Fruit fly (Drosophila melanogaster) Kc167 (cell line): Measurements from ENCODE around the gene CG9519.

Experiments
- Myc ChIP-seq: fragments of >200 bp; optimal IDR thresholded peaks from 2 replicates; lab custom pipeline; 2017; ENCODE audit warnings: missing external identifiers
- Sin3A ChIP-seq: fragments of >200 bp; optimal IDR thresholded peaks from 2 replicates; lab custom pipeline; 2018; ENCODE audit warnings: missing external identifiers
- h ChIP-seq: fragments of >200 bp; optimal IDR thresholded peaks from 3 replicates; lab custom pipeline; 2018; ENCODE audit warnings: missing external identifiers
- insv ChIP-seq: fragments of >200 bp; optimal IDR thresholded peaks from 3 replicates; lab custom pipeline; 2018; ENCODE audit warnings: missing external identifiers
- psq ChIP-seq: fragments of >200 bp; optimal IDR thresholded peaks from 2 replicates; lab custom pipeline; 2017; ENCODE audit warnings: missing external identifiers
- ttk ChIP-seq: sonication (Bioruptor generic); optimal IDR thresholded peaks from 2 replicates; lab custom pipeline; 2017; ENCODE audit warnings: missing external identifiers

CG9519 gene

DNA sequence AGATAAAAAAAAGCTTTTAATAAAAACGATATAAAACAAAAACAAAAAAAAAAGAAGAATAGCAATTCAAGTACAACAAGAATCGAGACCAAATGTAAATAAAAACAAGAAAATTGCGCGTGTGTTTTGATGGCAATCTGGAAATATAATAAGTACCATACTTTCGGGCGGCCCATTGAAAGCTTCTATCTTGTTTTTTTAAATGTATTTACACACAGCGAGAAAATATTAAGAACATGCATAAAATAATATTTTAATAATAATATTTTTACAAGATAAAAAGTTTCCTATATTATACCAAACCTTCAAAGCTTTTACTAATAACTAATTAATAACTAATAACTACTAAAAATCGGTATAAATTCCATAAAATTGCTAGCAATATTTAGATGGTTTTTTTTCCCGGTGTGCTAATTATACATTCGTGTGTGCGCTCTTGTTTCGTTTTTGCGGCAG is 15.7 kb downstream of the CG9519 start:
- TF ChIP-seq Sin3A (lab: Kevin White, UChicago) (no peak), psq (lab: Kevin White, UChicago) (no peak), ttk (lab: Kevin White, UChicago) (no peak), Myc (lab: Kevin White, UChicago) (no peak), h (no peak), insv (lab: Kevin White, UChicago) (no peak)

DNA sequence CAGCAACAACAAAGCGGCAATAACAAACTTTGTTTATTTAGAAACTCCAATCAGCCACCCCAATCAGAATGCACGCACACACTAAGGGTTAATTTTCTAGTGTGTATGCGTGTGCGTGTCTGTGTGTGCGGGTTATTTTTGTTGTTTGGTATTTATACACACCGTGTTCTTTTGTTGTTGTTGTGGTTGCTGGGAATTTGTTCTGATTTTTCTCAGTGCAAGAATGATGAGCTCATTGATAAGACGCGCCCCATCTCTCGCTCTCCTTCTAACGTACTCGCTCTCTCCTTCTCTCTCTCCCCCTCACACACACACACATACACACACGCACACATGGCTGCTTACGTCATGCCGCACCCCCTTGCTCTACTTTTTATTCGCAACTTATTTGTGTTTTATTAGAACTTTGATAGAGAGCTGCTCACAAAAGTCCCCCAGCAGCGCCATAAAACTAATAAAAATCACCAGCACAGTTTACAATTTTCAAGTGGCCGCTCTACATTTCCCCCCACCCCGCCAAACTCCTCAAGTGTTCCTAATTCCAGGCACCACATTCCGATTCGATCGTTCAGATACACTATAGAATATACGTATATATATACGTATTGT is 16.3 kb downstream of the CG9519 start:
- TF ChIP-seq psq (lab: Kevin White, UChicago) (no peak), ttk (lab: Kevin White, UChicago) (no peak), Sin3A (lab: Kevin White, UChicago) (no peak), insv (lab: Kevin White, UChicago) (no peak), h (no peak), Myc (lab: Kevin White, UChicago) (no peak)

DNA sequence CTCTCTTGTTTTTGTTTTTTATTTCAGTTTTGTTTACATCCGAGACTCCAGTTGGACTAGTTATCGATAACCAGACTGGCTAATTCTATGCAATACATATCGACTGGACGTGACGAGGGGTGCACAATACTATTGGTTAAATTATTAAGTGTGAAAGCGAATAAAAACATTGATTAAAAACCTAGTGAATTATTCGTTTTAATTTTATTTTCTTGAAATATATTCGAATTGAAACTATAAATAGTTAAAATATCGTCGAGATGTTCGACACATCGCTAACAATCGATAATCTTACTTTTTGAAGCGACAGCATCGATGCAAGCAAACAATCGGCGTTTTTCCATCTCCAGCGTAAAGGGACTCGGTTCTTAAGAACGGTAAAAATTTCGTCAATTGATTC is 17.1 kb downstream of the CG9519 start, which contains the start of the genes CG32590 and Flo2:
CG32590 (minus strand) TSS at position 60 of the 400 bp plus-strand sequence.
Flo2 (plus strand) TSS at position 330 of the 400 bp plus-strand sequence.
- no peak for TF ChIP-seq Myc (lab: Kevin White, UChicago)
- TF ChIP-seq ttk (lab: Kevin White, UChicago): no peak
- no peak for TF ChIP-seq Sin3A (lab: Kevin White, UChicago)
- TF ChIP-seq psq (lab: Kevin White, UChicago): no peak
- no peak for TF ChIP-seq insv (lab: Kevin White, UChicago)
- no peak for TF ChIP-seq h

DNA sequence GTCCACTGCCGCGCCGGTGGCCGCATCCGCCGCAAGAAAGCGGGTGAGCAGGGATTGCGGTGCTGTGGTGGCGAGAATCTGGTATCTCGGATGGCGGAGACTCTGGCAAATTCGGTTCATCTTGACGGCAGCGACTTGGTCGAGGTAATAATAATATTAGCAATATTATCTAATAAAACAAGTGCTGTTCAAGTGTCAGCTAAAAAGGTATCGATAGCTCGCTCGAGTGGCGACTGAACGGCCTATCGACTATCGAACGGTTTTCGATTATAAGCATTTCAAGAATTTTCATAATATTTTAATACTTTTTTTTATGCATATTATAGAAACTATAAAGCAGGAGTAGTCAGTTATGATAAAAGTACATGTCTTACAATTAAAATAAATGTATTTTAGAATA is 18.2 kb downstream of the CG9519 start, which contains the start of gene Grx5:
Grx5 (minus strand) TSS at position 216 of the 400 bp plus-strand sequence.
- TF ChIP-seq psq (lab: Kevin White, UChicago) (no peak), Sin3A (lab: Kevin White, UChicago) (no peak), h (no peak), ttk (lab: Kevin White, UChicago) (no peak), Myc (lab: Kevin White, UChicago) (no peak), insv (lab: Kevin White, UChicago) (no peak)

DNA sequence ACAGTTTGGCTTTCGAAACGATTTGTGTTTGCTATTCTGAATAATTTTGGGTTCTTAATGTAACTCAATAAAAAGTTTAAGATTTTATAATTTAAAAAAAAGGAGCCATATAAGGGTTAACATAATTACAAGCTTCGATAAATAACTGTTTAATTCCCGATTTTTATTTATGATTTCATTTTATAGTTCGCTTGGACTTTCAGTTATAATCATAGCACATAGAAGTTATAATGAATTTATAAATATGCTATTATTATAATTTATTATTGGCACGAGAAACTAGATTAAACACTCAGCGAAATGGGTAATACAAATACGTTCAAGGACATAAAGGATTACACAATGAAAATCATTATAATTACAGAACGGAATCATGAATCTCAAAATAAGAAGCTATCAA is 19.7 kb downstream of the CG9519 start, which contains the start of gene CG14410:
CG14410 (plus strand) TSS at position 301 of the 400 bp plus-strand sequence.
- TF ChIP-seq ttk (lab: Kevin White, UChicago) (no peak), Sin3A (lab: Kevin White, UChicago) (no peak), Myc (lab: Kevin White, UChicago) (no peak), insv (lab: Kevin White, UChicago) (no peak), h (no peak), psq (lab: Kevin White, UChicago) (no peak)

DNA sequence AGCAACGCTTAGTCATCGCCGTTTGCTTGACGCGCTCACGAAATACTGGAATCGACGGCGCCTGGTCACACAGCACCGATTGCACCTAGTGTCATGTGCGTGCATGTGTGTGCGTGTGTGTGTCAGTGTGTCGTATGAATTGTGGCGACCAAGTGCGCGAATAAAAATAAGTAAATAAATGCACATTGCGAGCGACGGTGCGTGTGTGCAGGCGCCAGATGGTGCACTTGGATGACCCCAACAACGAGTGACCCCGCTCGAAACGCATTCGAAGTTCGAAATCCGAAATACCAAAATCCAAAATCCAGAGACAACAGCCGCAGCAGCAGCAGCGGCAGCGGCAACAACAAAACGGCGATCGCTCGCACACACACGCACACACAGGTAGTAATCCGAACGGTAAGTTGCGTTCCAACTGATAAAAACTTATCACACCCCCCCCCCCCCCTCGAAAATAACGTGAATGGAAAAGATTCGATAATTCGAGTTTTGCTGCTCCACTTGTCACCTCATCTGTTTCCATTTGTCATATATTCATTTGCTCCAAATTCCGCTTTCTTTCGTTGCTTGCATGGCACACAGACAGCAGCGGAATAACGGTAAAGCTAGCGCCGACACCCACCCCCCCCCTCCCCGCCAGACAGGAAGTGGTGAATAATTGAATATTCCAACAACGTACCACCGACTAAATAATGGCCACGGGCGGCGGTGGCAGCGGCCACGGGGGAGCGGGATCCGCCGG is 23.4 kb downstream of the CG9519 start, which contains the start of gene CG14411:
CG14411 (plus strand) TSS at position 86 of the 742 bp plus-strand sequence.
- no peak for TF ChIP-seq Sin3A (lab: Kevin White, UChicago)
- no peak for TF ChIP-seq ttk (lab: Kevin White, UChicago)
- no peak for TF ChIP-seq Myc (lab: Kevin White, UChicago)
- no peak for TF ChIP-seq h
- no peak for TF ChIP-seq psq (lab: Kevin White, UChicago)
- TF ChIP-seq insv (lab: Kevin White, UChicago): no peak

DNA sequence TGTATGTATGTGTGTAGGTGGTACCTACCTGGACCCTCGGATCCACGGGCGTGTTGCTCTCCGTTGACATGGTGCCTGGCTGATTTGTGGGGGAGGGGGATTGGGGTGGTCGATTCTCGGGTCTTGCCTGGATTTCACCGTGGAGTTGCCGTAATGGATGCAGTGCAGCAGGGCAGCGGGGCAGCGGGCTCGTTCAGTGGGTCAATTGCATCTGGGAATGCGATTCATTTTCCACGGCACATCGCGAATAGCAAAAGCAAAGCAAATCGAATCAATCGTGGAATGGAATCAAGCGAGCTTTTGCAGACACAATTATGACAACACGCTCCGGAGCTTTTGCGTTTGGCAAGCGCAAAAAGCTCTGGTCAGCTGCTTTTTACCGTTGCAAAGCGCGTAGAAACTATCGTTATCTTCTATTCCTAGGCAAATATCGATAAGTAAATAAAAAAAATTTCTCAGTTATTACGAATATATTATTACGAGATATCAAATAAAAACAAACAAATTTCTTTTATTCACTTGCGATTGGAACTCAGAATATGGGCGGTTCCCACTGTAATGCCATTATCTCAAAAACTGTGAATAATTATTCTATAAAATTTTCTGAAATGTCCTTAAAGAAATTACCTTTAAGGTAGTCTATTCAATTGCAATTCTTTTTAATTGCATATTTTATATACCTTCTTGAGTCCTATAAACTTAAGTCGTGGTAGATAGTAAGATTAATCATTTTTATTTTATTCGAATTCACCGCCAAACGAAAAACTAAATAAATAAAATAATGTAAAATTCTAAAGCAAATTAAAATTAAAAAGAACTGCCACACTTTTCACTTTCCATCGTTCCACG is 24.2 kb downstream of the CG9519 start, which contains the start of gene CG14408:
CG14408 (minus strand) TSS at position 321 of the 849 bp plus-strand sequence.
- TF ChIP-seq ttk (lab: Kevin White, UChicago) (no peak), psq (lab: Kevin White, UChicago) (no peak), Sin3A (lab: Kevin White, UChicago) (no peak), insv (lab: Kevin White, UChicago) (no peak), h (no peak), Myc (lab: Kevin White, UChicago) (no peak)

DNA sequence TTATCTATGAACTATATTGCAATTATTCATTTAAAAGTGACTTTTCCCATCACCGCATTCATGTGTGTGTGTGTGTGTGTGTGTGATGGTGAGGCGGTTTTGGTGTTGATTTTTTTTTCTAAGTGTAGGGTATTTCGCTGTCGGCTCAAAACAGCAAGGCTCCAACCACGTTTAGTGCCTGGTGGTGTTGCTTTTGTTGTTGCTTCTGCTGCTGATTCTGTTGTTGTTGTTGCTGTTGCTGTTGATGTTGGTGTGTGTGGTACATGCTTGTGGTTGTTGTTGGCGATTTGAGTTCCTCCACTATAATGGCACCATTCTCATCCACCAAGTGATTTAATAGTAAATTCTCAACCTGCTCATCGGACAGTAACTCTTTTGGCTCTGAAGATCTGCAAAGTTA is 28.5 kb downstream of the CG9519 start:
- TF ChIP-seq psq (lab: Kevin White, UChicago) (no peak), ttk (lab: Kevin White, UChicago) (no peak), Sin3A (lab: Kevin White, UChicago) (no peak), Myc (lab: Kevin White, UChicago) (no peak), insv (lab: Kevin White, UChicago) (no peak), h (no peak)

DNA sequence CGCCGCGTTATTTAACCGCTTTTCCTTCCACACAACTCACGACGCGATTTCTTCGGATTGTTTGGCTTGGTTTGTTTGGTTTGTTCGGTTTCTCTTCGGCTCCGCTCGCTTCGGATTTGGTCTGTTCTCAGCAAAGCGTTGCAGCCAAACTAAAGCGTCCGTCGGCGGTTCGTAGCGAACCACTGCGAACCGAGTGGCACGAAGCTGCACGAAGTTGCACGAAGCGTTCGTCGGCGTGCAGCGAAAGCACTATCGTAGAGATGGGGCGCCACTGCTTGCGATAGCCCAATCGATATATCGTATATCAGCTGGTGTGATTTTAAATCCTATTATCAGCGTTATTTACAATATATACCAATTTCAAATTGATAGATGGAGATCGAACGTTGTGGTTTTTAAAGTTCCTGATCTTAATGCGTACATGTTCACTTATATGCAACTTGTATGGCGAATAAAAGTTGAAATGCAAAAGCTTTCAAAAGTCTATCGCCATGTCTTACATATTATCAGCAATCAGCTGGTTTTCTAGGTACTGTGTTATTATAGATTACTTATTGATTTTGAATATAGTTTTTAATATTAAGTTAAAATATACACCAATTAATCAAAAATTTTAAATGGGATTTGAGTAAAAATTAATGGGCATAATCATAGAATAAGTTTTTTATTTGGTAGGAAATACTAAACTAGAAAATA is 30.1 kb downstream of the CG9519 start, which contains the start of gene rut:
rut (minus strand) TSS at position 152 of the 696 bp plus-strand sequence.
- no peak for TF ChIP-seq psq (lab: Kevin White, UChicago)
- TF ChIP-seq ttk (lab: Kevin White, UChicago): no peak

DNA sequence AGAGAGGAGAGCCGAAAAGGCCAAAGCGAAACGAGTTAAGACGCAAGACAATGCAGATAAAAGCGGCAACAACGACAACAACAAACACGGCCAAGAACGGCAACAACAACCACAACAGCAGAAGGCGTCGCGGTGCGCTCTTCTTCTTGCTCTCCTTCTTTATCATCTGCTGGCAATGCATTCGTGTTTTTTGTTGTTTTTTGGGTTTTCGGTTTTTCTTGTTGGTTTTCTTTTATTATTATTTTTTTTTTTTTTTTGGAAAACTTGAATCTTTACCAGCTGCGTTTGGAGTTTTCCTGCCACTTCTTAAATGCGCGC is 30.7 kb downstream of the CG9519 start:
- TF ChIP-seq Myc (lab: Kevin White, UChicago) (no peak), Sin3A (lab: Kevin White, UChicago) (no peak), insv (lab: Kevin White, UChicago) (no peak), ttk (lab: Kevin White, UChicago) (no peak), psq (lab: Kevin White, UChicago) (no peak), h (no peak)
